Fruit fly (Drosophila melanogaster) whole organism, embryonic: Measurements from ENCODE around the gene barc.

Experiments
- CG10565 ChIP-seq: fragments of 200-800 bp; sonication (Bioruptor generic); optimal IDR thresholded peaks from 3 replicates; lab custom pipeline; 2016; ENCODE audit warnings: missing biosample characterization, mild to moderate bottlenecking, missing genetic modification characterization
- CG11456 ChIP-seq: fragments of 200-800 bp; sonication (Bioruptor generic); IDR thresholded peaks from 3 replicates; pipeline ENCODE4 v1.3.6; 2022; ENCODE audit warnings: missing biosample characterization, missing genetic modification characterization
- CG12769 ChIP-seq: fragments of 200-800 bp; sonication (Bioruptor generic); optimal IDR thresholded peaks from 2 replicates; lab custom pipeline; 2019; ENCODE audit warnings: missing biosample characterization, mild to moderate bottlenecking, missing genetic modification characterization, moderate library complexity
- CG15011 ChIP-seq: fragments of 200-800 bp; sonication (Bioruptor generic); optimal IDR thresholded peaks from 3 replicates; lab custom pipeline; 2018; ENCODE audit warnings: missing biosample characterization, mild to moderate bottlenecking, missing genetic modification characterization
- CG17612 ChIP-seq: fragments of 200-800 bp; sonication (Bioruptor generic); IDR thresholded peaks from 2 replicates; pipeline ENCODE4 v1.3.6; 2022; ENCODE audit warnings: missing biosample characterization, missing genetic modification characterization
- CG18011 ChIP-seq: fragments of 200-800 bp; sonication (Bioruptor generic); optimal IDR thresholded peaks from 2 replicates; lab custom pipeline; 2017; ENCODE audit warnings: missing biosample characterization, missing genetic modification characterization, mild to moderate bottlenecking, moderate library complexity, missing genotype
- CG1832 ChIP-seq: fragments of 200-800 bp; sonication (Bioruptor generic); optimal IDR thresholded peaks from 2 replicates; lab custom pipeline; 2017; ENCODE audit warnings: missing biosample characterization, mild to moderate bottlenecking, missing genetic modification characterization, inconsistent platforms
- CG2678 ChIP-seq: fragments of 200-800 bp; sonication (Bioruptor generic); optimal IDR thresholded peaks from 3 replicates; lab custom pipeline; 2019; ENCODE audit warnings: missing biosample characterization, mild to moderate bottlenecking, missing genetic modification characterization, moderate library complexity
- CG31388 ChIP-seq: fragments of 200-800 bp; sonication (Bioruptor generic); optimal IDR thresholded peaks from 2 replicates; lab custom pipeline; 2016; ENCODE audit warnings: missing biosample characterization, missing genetic modification characterization
- CG3163 ChIP-seq: fragments of 200-800 bp; sonication (Bioruptor generic); optimal IDR thresholded peaks from 3 replicates; lab custom pipeline; 2016; ENCODE audit warnings: missing biosample characterization, missing genetic modification characterization
- CG34376 ChIP-seq: fragments of 200-800 bp; sonication (Bioruptor generic); optimal IDR thresholded peaks from 2 replicates; lab custom pipeline; 2018; ENCODE audit warnings: missing biosample characterization, mild to moderate bottlenecking, missing genetic modification characterization
- CG4854 ChIP-seq: fragments of 200-800 bp; sonication (Bioruptor generic); optimal IDR thresholded peaks from 2 replicates; lab custom pipeline; 2016; ENCODE audit warnings: missing biosample characterization, missing genetic modification characterization, inconsistent platforms
- CG8089 ChIP-seq: fragments of 200-800 bp; sonication (Bioruptor generic); optimal IDR thresholded peaks from 3 replicates; lab custom pipeline; 2016; ENCODE audit warnings: missing biosample characterization, missing genetic modification characterization
- CG8290 ChIP-seq, 3 experiments: fragments of 200-800 bp; sonication (Bioruptor generic); optimal IDR thresholded peaks; 2 replicates each; lab custom pipeline; 2016 to 2019; ENCODE audit warnings: missing biosample characterization in 3 of 3, missing genetic modification characterization in 3 of 3, mild to moderate bottlenecking in 2 of 3, moderate library complexity in 1 of 3
- CG8388 ChIP-seq: fragments of 200-800 bp; sonication (Bioruptor generic); optimal IDR thresholded peaks from 2 replicates; lab custom pipeline; 2019; ENCODE audit warnings: missing biosample characterization, mild to moderate bottlenecking, missing genetic modification characterization, moderate library complexity
- Dfd ChIP-seq, 2 experiments: fragments of >200 bp; optimal IDR thresholded peaks; 2 replicates each; lab custom pipeline; 2017; ENCODE audit warnings: missing biosample characterization in 2 of 2, missing genetic modification characterization in 2 of 2
- E2f1 ChIP-seq: fragments of 200-800 bp; sonication (Bioruptor generic); IDR thresholded peaks from 2 replicates; pipeline ENCODE4 v1.3.6; 2022; ENCODE audit warnings: missing biosample characterization, missing genetic modification characterization
- Hmr ChIP-seq: fragments of 200-800 bp; sonication (Bioruptor generic); optimal IDR thresholded peaks from 3 replicates; lab custom pipeline; 2017; ENCODE audit warnings: mild to moderate bottlenecking, missing biosample characterization, missing genetic modification reagents, missing genetic modification characterization
- Lhr ChIP-seq: fragments of 200-800 bp; sonication (Bioruptor generic); optimal IDR thresholded peaks from 3 replicates; lab custom pipeline; 2017; ENCODE audit warnings: mild to moderate bottlenecking, missing biosample characterization, missing genetic modification reagents, missing genetic modification characterization
- MESR4 ChIP-seq: fragments of 200-800 bp; sonication (Bioruptor generic); optimal IDR thresholded peaks from 2 replicates; lab custom pipeline; 2018; ENCODE audit warnings: missing biosample characterization, mild to moderate bottlenecking, missing genetic modification characterization, moderate library complexity
- Meics ChIP-seq: fragments of 200-800 bp; sonication (Bioruptor generic); optimal IDR thresholded peaks from 2 replicates; lab custom pipeline; 2017; ENCODE audit warnings: missing biosample characterization, mild to moderate bottlenecking, missing genetic modification characterization
- NK7.1 ChIP-seq: fragments of 200-800 bp; sonication (Bioruptor generic); optimal IDR thresholded peaks from 3 replicates; lab custom pipeline; 2016; ENCODE audit warnings: missing biosample characterization, missing genetic modification characterization
- Rfx ChIP-seq: fragments of 200-800 bp; sonication (Bioruptor generic); IDR thresholded peaks from 2 replicates; pipeline ENCODE4 v1.3.6; 2022; ENCODE audit warnings: missing biosample characterization, missing genetic modification characterization
- Sox100B ChIP-seq: fragments of 200-800 bp; sonication (Bioruptor generic); optimal IDR thresholded peaks from 3 replicates; lab custom pipeline; 2018; ENCODE audit warnings: missing biosample characterization, mild to moderate bottlenecking, missing genetic modification characterization
- Taf1 ChIP-seq: fragments of 200-800 bp; sonication (Bioruptor generic); IDR thresholded peaks from 2 replicates; pipeline ENCODE4 v1.3.6; 2022; ENCODE audit warnings: missing biosample characterization, missing genetic modification characterization
- bowl ChIP-seq: fragments of 200-800 bp; sonication (Bioruptor generic); IDR thresholded peaks from 2 replicates; pipeline ENCODE4 v1.3.6; 2022; ENCODE audit warnings: missing biosample characterization, missing genetic modification characterization
- cad ChIP-seq: fragments of >200 bp; optimal IDR thresholded peaks from 2 replicates; lab custom pipeline; 2017; ENCODE audit warnings: missing biosample characterization, missing genetic modification characterization
- caup ChIP-seq: fragments of 200-800 bp; sonication (Bioruptor generic); optimal IDR thresholded peaks from 3 replicates; lab custom pipeline; 2017; ENCODE audit warnings: missing biosample characterization, mild to moderate bottlenecking, missing genetic modification characterization, moderate library complexity; ENCODE audit not compliant: severe bottlenecking
- chif ChIP-seq, 2 experiments: fragments of 200-800 bp; sonication (Bioruptor generic); optimal IDR thresholded peaks; 3 replicates each; lab custom pipeline; 2016; ENCODE audit warnings: missing biosample characterization in 2 of 2, missing genetic modification characterization in 2 of 2
- disco-r ChIP-seq: fragments of 200-800 bp; sonication (Bioruptor generic); optimal IDR thresholded peaks from 2 replicates; lab custom pipeline; 2016; ENCODE audit warnings: missing biosample characterization, missing genetic modification characterization
- dpn ChIP-seq, 2 experiments: fragments of 200-800 bp; sonication (Bioruptor generic); optimal IDR thresholded peaks; 3 replicates each; lab custom pipeline; 2016; ENCODE audit warnings: missing biosample characterization in 2 of 2, missing genetic modification characterization in 2 of 2
- ewg ChIP-seq: fragments of 200-800 bp; sonication (Bioruptor generic); optimal IDR thresholded peaks from 3 replicates; lab custom pipeline; 2017; ENCODE audit warnings: mild to moderate bottlenecking, missing biosample characterization, missing genetic modification reagents, missing genetic modification characterization
- fd3F ChIP-seq: fragments of 200-800 bp; sonication (Bioruptor generic); optimal IDR thresholded peaks from 2 replicates; lab custom pipeline; 2018; ENCODE audit warnings: missing biosample characterization, mild to moderate bottlenecking, missing genetic modification characterization, moderate library complexity
- fru ChIP-seq: fragments of >200 bp; optimal IDR thresholded peaks from 2 replicates; lab custom pipeline; 2017
- gsb ChIP-seq: fragments of 200-800 bp; sonication (Bioruptor generic); IDR thresholded peaks from 2 replicates; pipeline ENCODE4 v1.3.6; 2022; ENCODE audit warnings: missing biosample characterization, missing genetic modification characterization
- gsb-n ChIP-seq: fragments of 200-800 bp; sonication (Bioruptor generic); optimal IDR thresholded peaks from 3 replicates; lab custom pipeline; 2018; ENCODE audit warnings: missing biosample characterization, mild to moderate bottlenecking, missing genetic modification characterization
- hkb ChIP-seq, 2 experiments: fragments of 200-800 bp in 1 of 2; fragments of >200 bp in 1 of 2; sonication (Bioruptor generic) in 1 of 2; IDR thresholded peaks in 1 of 2; optimal IDR thresholded peaks in 1 of 2; 2 replicates each; pipeline versions ENCODE4 v1.3.6 to Lab custom; 2017 to 2022; ENCODE audit warnings: missing biosample characterization in 1 of 2, missing genetic modification characterization in 1 of 2
- kni ChIP-seq: fragments of 200-800 bp; sonication (Bioruptor generic); optimal IDR thresholded peaks from 3 replicates; lab custom pipeline; 2017; ENCODE audit warnings: mild to moderate bottlenecking, missing biosample characterization, missing genetic modification reagents, missing genetic modification characterization
- knrl ChIP-seq: fragments of 200-800 bp; sonication (Bioruptor generic); IDR thresholded peaks from 3 replicates; pipeline ENCODE4 v1.3.6; 2022; ENCODE audit warnings: missing biosample characterization, missing genetic modification characterization; ENCODE audit not compliant: partially characterized antibody
- maf-S ChIP-seq: fragments of 200-800 bp; sonication (Bioruptor generic); optimal IDR thresholded peaks from 2 replicates; lab custom pipeline; 2016; ENCODE audit warnings: missing biosample characterization, missing genetic modification characterization
- org-1 ChIP-seq: fragments of 200-800 bp; sonication (Bioruptor generic); optimal IDR thresholded peaks from 2 replicates; lab custom pipeline; 2017; ENCODE audit warnings: missing biosample characterization, missing genetic modification characterization
- otp ChIP-seq: fragments of 200-800 bp; sonication (Bioruptor generic); IDR thresholded peaks from 3 replicates; pipeline ENCODE4, ENCODE4 v1.3.6; 2022; ENCODE audit warnings: missing biosample characterization, missing genetic modification characterization
- phol ChIP-seq: fragments of 200-800 bp; sonication (Bioruptor generic); optimal IDR thresholded peaks from 3 replicates; lab custom pipeline; 2018; ENCODE audit warnings: missing biosample characterization, mild to moderate bottlenecking, missing genetic modification characterization, moderate library complexity
- pita ChIP-seq: fragments of 200-800 bp; sonication (Bioruptor generic); optimal IDR thresholded peaks from 2 replicates; lab custom pipeline; 2017; ENCODE audit warnings: missing biosample characterization, mild to moderate bottlenecking, missing genetic modification characterization
- sc ChIP-seq, 3 experiments: fragments of >200 bp in 2 of 3; fragments of 200-800 bp in 1 of 3; sonication (Bioruptor generic) in 1 of 3; optimal IDR thresholded peaks; 2 replicates in 2 of 3; 3 replicates in 1 of 3; lab custom pipeline; 2017; ENCODE audit warnings: mild to moderate bottlenecking in 1 of 3, missing biosample characterization in 1 of 3, missing genetic modification characterization in 1 of 3, missing genetic modification reagents in 1 of 3
- sim ChIP-seq: fragments of 200-800 bp; sonication (Bioruptor generic); IDR thresholded peaks from 2 replicates; pipeline ENCODE4 v1.3.6; 2022; ENCODE audit warnings: missing biosample characterization, missing genetic modification characterization
- slou ChIP-seq: fragments of 200-800 bp; sonication (Bioruptor generic); optimal IDR thresholded peaks from 3 replicates; lab custom pipeline; 2016; ENCODE audit warnings: missing biosample characterization, missing genetic modification characterization
- sr ChIP-seq: fragments of 200-800 bp; sonication (Bioruptor generic); IDR thresholded peaks from 3 replicates; pipeline ENCODE4 v1.3.6; 2022; ENCODE audit warnings: missing biosample characterization, missing genetic modification characterization
- sug ChIP-seq: fragments of 200-800 bp; optimal IDR thresholded peaks from 2 replicates; lab custom pipeline; 2019; ENCODE audit warnings: missing biosample characterization, mild to moderate bottlenecking, missing genetic modification characterization, moderate library complexity
- wek ChIP-seq: fragments of 200-800 bp; sonication (Bioruptor generic); optimal IDR thresholded peaks from 3 replicates; lab custom pipeline; 2018; ENCODE audit warnings: missing biosample characterization, mild to moderate bottlenecking, missing genetic modification characterization, moderate library complexity

The barc gene

DNA sequence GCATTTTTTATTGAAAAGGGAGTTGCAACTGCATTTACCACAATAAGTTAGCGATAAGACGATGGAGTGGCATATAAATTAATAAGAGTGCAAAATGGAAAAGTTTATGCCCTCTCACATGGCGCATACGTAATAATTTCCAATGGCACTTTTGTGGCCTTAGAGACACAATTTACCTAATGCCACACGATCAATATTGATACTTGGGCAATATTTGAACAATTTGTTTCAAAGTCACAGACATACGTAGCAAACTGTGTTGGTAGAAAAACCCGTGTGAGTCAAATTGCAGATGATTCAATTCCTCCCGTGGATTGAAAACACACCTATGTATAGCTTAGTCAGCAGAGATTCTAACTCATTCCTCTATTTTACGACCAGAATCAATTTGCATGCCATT, 20.8 kb downstream of the barc start (continued):
- TF ChIP-seq gsb-n (tag; lab: Kevin White, UChicago), result no peak
- TF ChIP-seq CG3163 (GFP tag; lab: Kevin White, UChicago), result no peak
- TF ChIP-seq CG1832 (GFP tag; lab: Kevin White, UChicago), result no peak
- TF ChIP-seq CG2678 (tag; lab: Kevin White, UChicago), result peak; percentile 59
- no peak for TF ChIP-seq CG10565
- no peak for TF ChIP-seq CG31388 (GFP tag; lab: Kevin White, UChicago)
- TF ChIP-seq Hmr (GFP tag; lab: Kevin White, UChicago), result peak; percentile 19
- peak; percentile 56 for TF ChIP-seq Sox100B (GFP tag; lab: Kevin White, UChicago)
- TF ChIP-seq chif (GFP tag; optimal IDR thresholded peaks at IDR 0.05; lab: Kevin White, UChicago), result no peak
- TF ChIP-seq bowl (GFP tag; lab: Robert Waterston, UW), result no peak
- TF ChIP-seq sug (tag; lab: Kevin White, UChicago), result peak; percentile 6
- TF ChIP-seq CG8290 (GFP tag; optimal IDR thresholded peaks at IDR 0.05; lab: Kevin White, UChicago), result no peak
- TF ChIP-seq CG8290 (tag; optimal IDR thresholded peaks at IDR 0.05; lab: Kevin White, UChicago), result peak in 1 of 2 experiments; percentile 63
- no peak for TF ChIP-seq otp (GFP tag; lab: Robert Waterston, UW)
- peak; percentile 20 for TF ChIP-seq CG12769 (tag; lab: Kevin White, UChicago)
- peak; percentile 6 for TF ChIP-seq disco-r (GFP tag; lab: Kevin White, UChicago)
- TF ChIP-seq sim (GFP tag; lab: Robert Waterston, UW), result no peak
- no peak for TF ChIP-seq CG15011
- TF ChIP-seq sr, result no peak
- TF ChIP-seq gsb (GFP tag; lab: Robert Waterston, UW), result no peak
- no peak for TF ChIP-seq Rfx (GFP tag; lab: Robert Waterston, UW)
- TF ChIP-seq pita, result no peak
- TF ChIP-seq Meics, result peak; percentile 8
- TF ChIP-seq caup (GFP tag; lab: Kevin White, UChicago), result peak; percentile 17
- TF ChIP-seq dpn (GFP tag; optimal IDR thresholded peaks at IDR 0.05; lab: Kevin White, UChicago), result no peak
- no peak for TF ChIP-seq E2f1 (GFP tag; lab: Robert Waterston, UW)
- no peak for TF ChIP-seq CG8089
- TF ChIP-seq Taf1 (GFP tag; lab: Robert Waterston, UW), result no peak
- no peak for TF ChIP-seq Dfd (GFP tag; optimal IDR thresholded peaks at IDR 0.05; lab: Kevin White, UChicago)
- no peak for TF ChIP-seq CG11456 (GFP tag; lab: Robert Waterston, UW)
- TF ChIP-seq fru (lab: Kevin White, UChicago), result no peak
- TF ChIP-seq ewg, result no peak
- TF ChIP-seq kni, result no peak
- TF ChIP-seq MESR4 (GFP tag; lab: Kevin White, UChicago), result no peak
- no peak for TF ChIP-seq hkb (optimal IDR thresholded peaks at IDR 0.05; lab: Kevin White, UChicago)
- peak; percentile 74 for TF ChIP-seq hkb (GFP tag; IDR thresholded peaks at IDR 0.05; lab: Robert Waterston, UW)
- TF ChIP-seq slou, result no peak
- no peak for TF ChIP-seq org-1 (GFP tag; lab: Kevin White, UChicago)
- TF ChIP-seq CG17612 (GFP tag; lab: Robert Waterston, UW), result no peak
- TF ChIP-seq CG34376 (GFP tag; lab: Kevin White, UChicago), result no peak
- TF ChIP-seq sc (optimal IDR thresholded peaks at IDR 0.05; lab: Kevin White, UChicago), result no peak
- no peak for TF ChIP-seq sc (GFP tag; optimal IDR thresholded peaks at IDR 0.05; lab: Kevin White, UChicago)
- no peak for TF ChIP-seq fd3F (GFP tag; lab: Kevin White, UChicago)
- no peak for TF ChIP-seq maf-S
- TF ChIP-seq Lhr (GFP tag; lab: Kevin White, UChicago), result no peak
- TF ChIP-seq CG8388 (GFP tag; lab: Kevin White, UChicago), result no peak
- no peak for TF ChIP-seq phol (tag; lab: Kevin White, UChicago)
- TF ChIP-seq NK7.1, result no peak
- TF ChIP-seq CG4854 (GFP tag; lab: Kevin White, UChicago), result no peak
- TF ChIP-seq CG18011 (GFP tag; lab: Kevin White, UChicago), result no peak
- TF ChIP-seq knrl (GFP tag; lab: Robert Waterston, UW), result no peak
- no peak for TF ChIP-seq cad (GFP tag; lab: Kevin White, UChicago)
- TF ChIP-seq wek (GFP tag; lab: Kevin White, UChicago), result peak; percentile 69
